Fruit fly (Drosophila melanogaster) whole organism, embryonic: Measurements from ENCODE around the gene Ctr1A.

Experiments
- Bgb ChIP-seq: fragments of 200-800 bp; sonication (Bioruptor generic); IDR thresholded peaks from 2 replicates; pipeline ENCODE4 v1.3.6; 2022; ENCODE audit warnings: missing biosample characterization, missing genetic modification characterization; ENCODE audit not compliant: partially characterized antibody
- CG12236 ChIP-seq: fragments of 200-800 bp; sonication (Bioruptor generic); optimal IDR thresholded peaks from 2 replicates; lab custom pipeline; 2016; ENCODE audit warnings: missing biosample characterization, missing genetic modification characterization
- CG12942 ChIP-seq: fragments of 200-800 bp; sonication (Bioruptor generic); optimal IDR thresholded peaks from 3 replicates; lab custom pipeline; 2016; ENCODE audit warnings: missing biosample characterization, missing genetic modification characterization
- CG14710 ChIP-seq: fragments of 200-800 bp; sonication (Bioruptor generic); optimal IDR thresholded peaks from 3 replicates; lab custom pipeline; 2019; ENCODE audit warnings: missing biosample characterization, mild to moderate bottlenecking, missing genetic modification characterization, moderate library complexity
- CG15601 ChIP-seq: fragments of 200-800 bp; sonication (Bioruptor generic); optimal IDR thresholded peaks from 3 replicates; lab custom pipeline; 2019; ENCODE audit warnings: missing biosample characterization, mild to moderate bottlenecking, missing genetic modification characterization, moderate library complexity
- CG16863 ChIP-seq: fragments of 200-800 bp; sonication (Bioruptor generic); optimal IDR thresholded peaks from 3 replicates; lab custom pipeline; 2016; ENCODE audit warnings: missing biosample characterization, missing genetic modification characterization
- CG18262 ChIP-seq: fragments of 200-800 bp; optimal IDR thresholded peaks from 3 replicates; lab custom pipeline; 2019; ENCODE audit warnings: missing biosample characterization, mild to moderate bottlenecking, missing genetic modification characterization, moderate library complexity
- CG1832 ChIP-seq: fragments of 200-800 bp; sonication (Bioruptor generic); optimal IDR thresholded peaks from 2 replicates; lab custom pipeline; 2017; ENCODE audit warnings: missing biosample characterization, mild to moderate bottlenecking, missing genetic modification characterization, inconsistent platforms
- CG30020 ChIP-seq: fragments of 200-800 bp; optimal IDR thresholded peaks from 2 replicates; lab custom pipeline; 2019; ENCODE audit warnings: missing biosample characterization, mild to moderate bottlenecking, missing genetic modification characterization, moderate library complexity
- CG31224 ChIP-seq: fragments of 200-800 bp; sonication (Bioruptor generic); IDR thresholded peaks from 2 replicates; pipeline ENCODE4 v1.3.6; 2022; ENCODE audit warnings: missing biosample characterization, missing genetic modification characterization
- CG32767 ChIP-seq: fragments of 200-800 bp; sonication (Bioruptor generic); IDR thresholded peaks from 2 replicates; pipeline ENCODE4 v1.3.6; 2022; ENCODE audit warnings: missing biosample characterization, missing genetic modification characterization
- CG33213 ChIP-seq: fragments of 200-800 bp; sonication (Bioruptor generic); optimal IDR thresholded peaks from 3 replicates; lab custom pipeline; 2016; ENCODE audit warnings: missing biosample characterization, missing genetic modification characterization
- CG3407 ChIP-seq: fragments of 200-800 bp; sonication (Bioruptor generic); optimal IDR thresholded peaks from 2 replicates; lab custom pipeline; 2018; ENCODE audit warnings: missing biosample characterization, mild to moderate bottlenecking, missing genetic modification characterization
- CG43689 ChIP-seq: fragments of 200-800 bp; sonication (Bioruptor generic); IDR thresholded peaks from 2 replicates; pipeline ENCODE4 v1.3.6; 2022; ENCODE audit warnings: missing biosample characterization, missing genetic modification characterization
- CG9215 ChIP-seq: fragments of 200-800 bp; sonication (Bioruptor generic); IDR thresholded peaks from 2 replicates; pipeline ENCODE4 v1.3.6; 2022; ENCODE audit warnings: missing biosample characterization, missing genetic modification characterization
- CG9727 ChIP-seq: fragments of 200-800 bp; sonication (Bioruptor generic); optimal IDR thresholded peaks from 3 replicates; lab custom pipeline; 2017; ENCODE audit warnings: missing biosample characterization, mild to moderate bottlenecking, missing genetic modification characterization
- CG9817 ChIP-seq: fragments of 200-800 bp; sonication (Bioruptor generic); optimal IDR thresholded peaks from 2 replicates; lab custom pipeline; 2018; ENCODE audit warnings: missing biosample characterization, mild to moderate bottlenecking, missing genetic modification characterization, moderate library complexity
- CG9876 ChIP-seq: fragments of 200-800 bp; sonication (Bioruptor generic); optimal IDR thresholded peaks from 2 replicates; lab custom pipeline; 2016; ENCODE audit warnings: missing biosample characterization, missing genetic modification characterization
- D19B ChIP-seq: fragments of 200-800 bp; sonication (Bioruptor generic); optimal IDR thresholded peaks from 2 replicates; lab custom pipeline; 2017; ENCODE audit warnings: missing biosample characterization, mild to moderate bottlenecking, missing genetic modification characterization
- Fer1 ChIP-seq: fragments of 200-800 bp; sonication (Bioruptor generic); optimal IDR thresholded peaks from 2 replicates; lab custom pipeline; 2017; ENCODE audit warnings: missing biosample characterization, mild to moderate bottlenecking, missing genetic modification characterization
- Hr78 ChIP-seq, 2 experiments: fragments of 200-800 bp in 1 of 2; fragments of >200 bp in 1 of 2; sonication (Bioruptor generic) in 1 of 2; optimal IDR thresholded peaks; 2 replicates each; lab custom pipeline; 2017 to 2019; ENCODE audit warnings: missing biosample characterization in 2 of 2, missing genetic modification characterization in 2 of 2, mild to moderate bottlenecking in 1 of 2, moderate library complexity in 1 of 2
- Hsf ChIP-seq: fragments of 200-800 bp; sonication (Bioruptor generic); optimal IDR thresholded peaks from 3 replicates; lab custom pipeline; 2016; ENCODE audit warnings: missing biosample characterization, missing genetic modification characterization
- MTF-1 ChIP-seq: fragments of 200-800 bp; sonication (Bioruptor generic); optimal IDR thresholded peaks from 2 replicates; lab custom pipeline; 2018; ENCODE audit warnings: missing biosample characterization, mild to moderate bottlenecking, missing genetic modification characterization, borderline replicate concordance
- Med ChIP-seq: fragments of 200-800 bp; sonication (Bioruptor generic); peaks from one replicate; lab custom pipeline; 2016; ENCODE audit warnings: missing biosample characterization, missing genetic modification characterization, mild to moderate bottlenecking, inconsistent platforms, moderate library complexity
- Mes4 ChIP-seq: fragments of 200-800 bp; sonication (Bioruptor generic); optimal IDR thresholded peaks from 2 replicates; lab custom pipeline; 2016; ENCODE audit warnings: missing biosample characterization, missing genetic modification characterization
- NFAT ChIP-seq: fragments of 200-800 bp; sonication (Bioruptor generic); IDR thresholded peaks from 2 replicates; pipeline ENCODE4 v1.3.6; 2022; ENCODE audit warnings: missing biosample characterization, missing genetic modification characterization
- Side ChIP-seq: fragments of 200-800 bp; sonication (Bioruptor generic); optimal IDR thresholded peaks from 2 replicates; lab custom pipeline; 2016; ENCODE audit warnings: missing biosample characterization, missing genetic modification characterization
- Sox102F ChIP-seq: fragments of 200-800 bp; sonication (Bioruptor generic); optimal IDR thresholded peaks from 2 replicates; lab custom pipeline; 2018; ENCODE audit warnings: missing biosample characterization, mild to moderate bottlenecking, missing genetic modification characterization, moderate library complexity
- Tbp ChIP-seq: fragments of >200 bp; optimal IDR thresholded peaks from 2 replicates; lab custom pipeline; 2018; ENCODE audit warnings: missing biosample characterization, missing genetic modification characterization
- ash1 ChIP-seq: fragments of 200-800 bp; sonication (Bioruptor generic); optimal IDR thresholded peaks from 2 replicates; lab custom pipeline; 2018; ENCODE audit warnings: missing biosample characterization, mild to moderate bottlenecking, missing genetic modification characterization
- caup ChIP-seq: fragments of 200-800 bp; sonication (Bioruptor generic); optimal IDR thresholded peaks from 3 replicates; lab custom pipeline; 2017; ENCODE audit warnings: missing biosample characterization, mild to moderate bottlenecking, missing genetic modification characterization, moderate library complexity; ENCODE audit not compliant: severe bottlenecking
- cg ChIP-seq: fragments of 200-800 bp; sonication (Bioruptor generic); optimal IDR thresholded peaks from 3 replicates; lab custom pipeline; 2019; ENCODE audit warnings: missing biosample characterization, mild to moderate bottlenecking, missing genetic modification characterization, moderate library complexity
- grau ChIP-seq: fragments of 200-800 bp; optimal IDR thresholded peaks from 3 replicates; lab custom pipeline; 2019; ENCODE audit warnings: missing biosample characterization, mild to moderate bottlenecking, missing genetic modification characterization, moderate library complexity
- jigr1 ChIP-seq: fragments of 200-800 bp; sonication (Bioruptor generic); IDR thresholded peaks from 3 replicates; pipeline ENCODE4 v1.3.6; 2022; ENCODE audit warnings: missing biosample characterization, missing genetic modification characterization
- nau ChIP-seq: fragments of 200-800 bp; sonication (Bioruptor generic); optimal IDR thresholded peaks from 3 replicates; lab custom pipeline; 2017; ENCODE audit warnings: missing biosample characterization, mild to moderate bottlenecking, missing genetic modification characterization, missing genetic modification reagents
- org-1 ChIP-seq: fragments of 200-800 bp; sonication (Bioruptor generic); optimal IDR thresholded peaks from 2 replicates; lab custom pipeline; 2017; ENCODE audit warnings: missing biosample characterization, missing genetic modification characterization
- sens ChIP-seq: fragments of 200-800 bp; sonication (Bioruptor generic); peaks from one replicate; lab custom pipeline; 2016; ENCODE audit warnings: missing biosample characterization, missing genetic modification characterization
- sens-2 ChIP-seq: fragments of 200-800 bp; sonication (Bioruptor generic); IDR thresholded peaks from 2 replicates; pipeline ENCODE4 v1.3.6; 2022; ENCODE audit warnings: missing biosample characterization, missing genetic modification characterization
- slou ChIP-seq: fragments of 200-800 bp; sonication (Bioruptor generic); optimal IDR thresholded peaks from 3 replicates; lab custom pipeline; 2016; ENCODE audit warnings: missing biosample characterization, missing genetic modification characterization
- sqz ChIP-seq: fragments of 200-800 bp; sonication (Bioruptor generic); optimal IDR thresholded peaks from 3 replicates; lab custom pipeline; 2018; ENCODE audit warnings: missing biosample characterization, mild to moderate bottlenecking, missing genetic modification characterization
- tio ChIP-seq: fragments of 200-800 bp; sonication (Bioruptor generic); optimal IDR thresholded peaks from 2 replicates; lab custom pipeline; 2017; ENCODE audit warnings: missing biosample characterization, missing genetic modification characterization, inconsistent platforms
- unpg ChIP-seq: fragments of 200-800 bp; sonication (Bioruptor generic); optimal IDR thresholded peaks from 3 replicates; lab custom pipeline; 2018; ENCODE audit warnings: missing biosample characterization, mild to moderate bottlenecking, missing genetic modification characterization, moderate library complexity

Ctr1A gene

DNA sequence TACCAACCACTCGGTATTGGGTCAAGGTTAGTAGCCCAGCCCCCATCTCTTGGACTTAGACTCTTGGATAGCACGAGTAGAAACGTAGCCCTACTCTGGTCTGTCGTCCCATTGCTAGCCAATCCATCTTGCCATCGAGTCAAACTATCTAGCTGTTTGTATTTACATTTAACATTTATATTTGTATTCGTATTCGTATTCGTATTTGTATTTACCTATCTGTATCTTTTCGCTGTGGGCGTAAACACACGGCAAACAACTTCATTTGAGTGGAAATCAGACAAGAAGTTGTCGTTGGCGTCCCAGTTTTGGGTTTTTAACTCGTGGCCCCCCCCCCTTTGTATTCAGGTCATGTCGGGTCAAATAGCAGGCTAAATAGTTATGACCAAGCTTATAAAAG lies 47.2 kb upstream of the Ctr1A start (continued):
- TF ChIP-seq caup (GFP tag; lab: Kevin White, UChicago) (peak; percentile 43), CG15601 (tag; lab: Kevin White, UChicago) (peak; percentile 65), slou (no peak), CG3407 (GFP tag; lab: Kevin White, UChicago) (peak; percentile 52), Mes4 (peak; percentile 29), CG9876 (GFP tag; lab: Kevin White, UChicago) (no peak), CG9215 (GFP tag; lab: Robert Waterston, UW) (no peak), CG16863 (GFP tag; lab: Kevin White, UChicago) (no peak), cg (GFP tag; lab: Kevin White, UChicago) (peak; percentile 28), CG1832 (GFP tag; lab: Kevin White, UChicago) (no peak), Med (GFP tag; lab: Kevin White, UChicago) (peak; percentile 80), grau (tag; lab: Kevin White, UChicago) (peak; percentile 18), CG9727 (GFP tag; lab: Kevin White, UChicago) (peak; percentile 43), CG12236 (GFP tag; lab: Kevin White, UChicago) (peak; percentile 58), CG9817 (no peak), MTF-1 (peak; percentile 11), CG14710 (peak; percentile 39), unpg (GFP tag; lab: Kevin White, UChicago) (peak; percentile 62), jigr1 (GFP tag; lab: Robert Waterston, UW) (no peak), CG30020 (tag; lab: Kevin White, UChicago) (no peak), CG18262 (peak; percentile 36), Tbp (GFP tag; lab: Kevin White, UChicago) (no peak), Hr78 (GFP tag; optimal IDR thresholded peaks at IDR 0.05; lab: Kevin White, UChicago) (peak in 1 of 2 experiments; percentile 62), Fer1 (GFP tag; lab: Kevin White, UChicago) (peak; percentile 50), nau (GFP tag; lab: Kevin White, UChicago) (peak; percentile 54), tio (GFP tag; lab: Kevin White, UChicago) (no peak), Side (GFP tag; lab: Kevin White, UChicago) (peak; percentile 49), CG43689 (GFP tag; lab: Robert Waterston, UW) (no peak), Sox102F (GFP tag; lab: Kevin White, UChicago) (peak; percentile 10), NFAT (GFP tag; lab: Robert Waterston, UW) (no peak), Bgb (GFP tag; lab: Robert Waterston, UW) (no peak), CG32767 (GFP tag; lab: Robert Waterston, UW) (no peak), ash1 (GFP tag; lab: Kevin White, UChicago) (no peak), CG33213 (GFP tag; lab: Kevin White, UChicago) (peak; percentile 22), sens-2 (GFP tag; lab: Robert Waterston, UW) (no peak), org-1 (GFP tag; lab: Kevin White, UChicago) (peak; percentile 47), sens (peak; percentile 78), sqz (GFP tag; lab: Kevin White, UChicago) (peak; percentile 37), D19B (GFP tag; lab: Kevin White, UChicago) (no peak), Hsf (GFP tag; lab: Kevin White, UChicago) (no peak), CG12942 (GFP tag; lab: Kevin White, UChicago) (peak; percentile 19), CG31224 (GFP tag; lab: Robert Waterston, UW) (no peak)
- TF ChIP-seq, all 482 proteins: peak for 147
